Fruit fly (Drosophila melanogaster) whole organism, embryonic: Measurements from ENCODE around the gene CG16957.

ENCODE experiments used
- Antp ChIP-seq: fragments of 200-800 bp; sonication (Bioruptor generic); optimal IDR thresholded peaks from 3 replicates; lab custom pipeline; 2016; ENCODE audit warnings: missing biosample characterization, missing genetic modification characterization
- B-H1 ChIP-seq: fragments of 200-800 bp; sonication (Bioruptor generic); IDR thresholded peaks from 3 replicates; pipeline ENCODE4 v1.3.6; 2022; ENCODE audit warnings: missing biosample characterization, missing genetic modification characterization
- B-H2 ChIP-seq: fragments of 200-800 bp; sonication (Bioruptor generic); optimal IDR thresholded peaks from 2 replicates; lab custom pipeline; 2018; ENCODE audit warnings: missing biosample characterization, mild to moderate bottlenecking, missing genetic modification characterization
- CG10321 ChIP-seq: fragments of 200-800 bp; sonication (Bioruptor generic); IDR thresholded peaks from 2 replicates; pipeline ENCODE4 v1.3.6; 2022; ENCODE audit warnings: missing biosample characterization, missing genetic modification characterization
- CG10431 ChIP-seq: fragments of 200-800 bp; sonication (Bioruptor generic); optimal IDR thresholded peaks from 3 replicates; lab custom pipeline; 2018; ENCODE audit warnings: missing biosample characterization, mild to moderate bottlenecking, missing genetic modification characterization
- CG10543 ChIP-seq: fragments of 200-800 bp; sonication (Bioruptor generic); optimal IDR thresholded peaks from 3 replicates; lab custom pipeline; 2017; ENCODE audit warnings: missing biosample characterization, mild to moderate bottlenecking, missing genetic modification characterization, moderate library complexity
- CG11696 ChIP-seq: fragments of 200-800 bp; sonication (Bioruptor generic); IDR thresholded peaks from 2 replicates; pipeline ENCODE4 v1.3.6; 2022; ENCODE audit warnings: missing biosample characterization, missing genetic modification characterization
- CG14050 ChIP-seq: fragments of 200-800 bp; sonication (Bioruptor generic); IDR thresholded peaks from 3 replicates; pipeline ENCODE4 v1.3.6; 2022; ENCODE audit warnings: missing biosample characterization, missing genetic modification characterization
- CG14965 ChIP-seq: fragments of 200-800 bp; sonication (Bioruptor generic); optimal IDR thresholded peaks from 2 replicates; lab custom pipeline; 2016; ENCODE audit warnings: missing biosample characterization, missing genetic modification characterization, borderline replicate concordance
- CG15073 ChIP-seq: fragments of 200-800 bp; sonication (Bioruptor generic); optimal IDR thresholded peaks from 2 replicates; lab custom pipeline; 2016; ENCODE audit warnings: missing biosample characterization, missing genetic modification characterization
- CG18476 ChIP-seq: fragments of 200-800 bp; sonication (Bioruptor generic); optimal IDR thresholded peaks from 2 replicates; lab custom pipeline; 2016; ENCODE audit warnings: missing biosample characterization, mild to moderate bottlenecking, missing genetic modification characterization
- CG2116 ChIP-seq: fragments of 200-800 bp; sonication (Bioruptor generic); optimal IDR thresholded peaks from 3 replicates; lab custom pipeline; 2018; ENCODE audit warnings: missing biosample characterization, mild to moderate bottlenecking, missing genetic modification characterization
- CG2202 ChIP-seq: fragments of 200-800 bp; sonication (Bioruptor generic); optimal IDR thresholded peaks from 2 replicates; lab custom pipeline; 2018; ENCODE audit warnings: missing biosample characterization, mild to moderate bottlenecking, missing genetic modification characterization
- CG30020 ChIP-seq: fragments of 200-800 bp; optimal IDR thresholded peaks from 2 replicates; lab custom pipeline; 2019; ENCODE audit warnings: missing biosample characterization, mild to moderate bottlenecking, missing genetic modification characterization, moderate library complexity
- CG31388 ChIP-seq: fragments of 200-800 bp; sonication (Bioruptor generic); optimal IDR thresholded peaks from 2 replicates; lab custom pipeline; 2016; ENCODE audit warnings: missing biosample characterization, missing genetic modification characterization
- CG3163 ChIP-seq: fragments of 200-800 bp; sonication (Bioruptor generic); optimal IDR thresholded peaks from 3 replicates; lab custom pipeline; 2016; ENCODE audit warnings: missing biosample characterization, missing genetic modification characterization
- CG3281 ChIP-seq: fragments of 200-800 bp; sonication (Bioruptor generic); optimal IDR thresholded peaks from 3 replicates; lab custom pipeline; 2017; ENCODE audit warnings: missing biosample characterization, mild to moderate bottlenecking, missing genetic modification characterization
- CG34376 ChIP-seq: fragments of 200-800 bp; sonication (Bioruptor generic); optimal IDR thresholded peaks from 2 replicates; lab custom pipeline; 2018; ENCODE audit warnings: missing biosample characterization, mild to moderate bottlenecking, missing genetic modification characterization
- CG6272 ChIP-seq: fragments of 200-800 bp; sonication (Bioruptor generic); IDR thresholded peaks from 2 replicates; pipeline ENCODE4 v1.3.6; 2022; ENCODE audit warnings: missing biosample characterization, missing genetic modification characterization
- CG6765 ChIP-seq: fragments of 200-800 bp; sonication (Bioruptor generic); optimal IDR thresholded peaks from 3 replicates; lab custom pipeline; 2017; ENCODE audit warnings: missing biosample characterization, mild to moderate bottlenecking, missing genetic modification characterization
- CG7372 ChIP-seq: fragments of 200-800 bp; sonication (Bioruptor generic); IDR thresholded peaks from 2 replicates; pipeline ENCODE4 v1.3.6; 2022; ENCODE audit warnings: missing biosample characterization, missing genetic modification characterization
- CG8290 ChIP-seq, 3 experiments: fragments of 200-800 bp; sonication (Bioruptor generic); optimal IDR thresholded peaks; 2 replicates each; lab custom pipeline; 2016 to 2019; ENCODE audit warnings: missing biosample characterization in 3 of 3, missing genetic modification characterization in 3 of 3, mild to moderate bottlenecking in 2 of 3, moderate library complexity in 1 of 3
- CHES-1-like ChIP-seq: fragments of 200-800 bp; sonication (Bioruptor generic); optimal IDR thresholded peaks from 2 replicates; lab custom pipeline; 2016; ENCODE audit warnings: missing biosample characterization, missing genetic modification characterization
- CoRest ChIP-seq: fragments of 200-800 bp; sonication (Bioruptor generic); optimal IDR thresholded peaks from 3 replicates; lab custom pipeline; 2018; ENCODE audit warnings: missing biosample characterization, mild to moderate bottlenecking, missing genetic modification characterization, moderate library complexity
- CrebB ChIP-seq: fragments of 200-800 bp; sonication (Bioruptor generic); optimal IDR thresholded peaks from 3 replicates; lab custom pipeline; 2018; ENCODE audit warnings: missing biosample characterization, mild to moderate bottlenecking, missing genetic modification characterization
- E2f1 ChIP-seq: fragments of 200-800 bp; sonication (Bioruptor generic); IDR thresholded peaks from 2 replicates; pipeline ENCODE4 v1.3.6; 2022; ENCODE audit warnings: missing biosample characterization, missing genetic modification characterization
- Eip74EF ChIP-seq, 2 experiments: fragments of 200-800 bp in 1 of 2; fragments of >200 bp in 1 of 2; sonication (Bioruptor generic) in 1 of 2; optimal IDR thresholded peaks; 2 replicates each; lab custom pipeline; 2017 to 2019; ENCODE audit warnings: missing biosample characterization in 2 of 2, missing genetic modification characterization in 2 of 2, mild to moderate bottlenecking in 1 of 2, moderate library complexity in 1 of 2
- Fer3 ChIP-seq: fragments of 200-800 bp; sonication (Bioruptor generic); optimal IDR thresholded peaks from 2 replicates; lab custom pipeline; 2018; ENCODE audit warnings: missing biosample characterization, mild to moderate bottlenecking, missing genetic modification characterization, moderate library complexity
- HmgZ ChIP-seq: fragments of 200-800 bp; sonication (Bioruptor generic); optimal IDR thresholded peaks from 2 replicates; lab custom pipeline; 2018; ENCODE audit warnings: missing biosample characterization, mild to moderate bottlenecking, missing genetic modification characterization
- Jarid2 ChIP-seq: fragments of 200-800 bp; sonication (Bioruptor generic); optimal IDR thresholded peaks from 3 replicates; lab custom pipeline; 2017; ENCODE audit warnings: mild to moderate bottlenecking, missing biosample characterization, missing genetic modification reagents, missing genetic modification characterization
- MTF-1 ChIP-seq: fragments of 200-800 bp; sonication (Bioruptor generic); optimal IDR thresholded peaks from 2 replicates; lab custom pipeline; 2018; ENCODE audit warnings: missing biosample characterization, mild to moderate bottlenecking, missing genetic modification characterization, borderline replicate concordance
- Med ChIP-seq: fragments of 200-800 bp; sonication (Bioruptor generic); peaks from one replicate; lab custom pipeline; 2016; ENCODE audit warnings: missing biosample characterization, missing genetic modification characterization, mild to moderate bottlenecking, inconsistent platforms, moderate library complexity
- Poxn ChIP-seq: fragments of 200-800 bp; sonication (Bioruptor generic); IDR thresholded peaks from 2 replicates; pipeline ENCODE4 v1.3.6; 2022; ENCODE audit warnings: missing biosample characterization, missing genetic modification characterization
- Sry-β ChIP-seq: fragments of 200-800 bp; sonication (Bioruptor generic); optimal IDR thresholded peaks from 2 replicates; lab custom pipeline; 2018; ENCODE audit warnings: missing biosample characterization, mild to moderate bottlenecking, missing genetic modification characterization, moderate library complexity
- abd-A ChIP-seq: fragments of 200-800 bp; sonication (Bioruptor generic); optimal IDR thresholded peaks from 3 replicates; lab custom pipeline; 2019; ENCODE audit warnings: missing biosample characterization, mild to moderate bottlenecking, missing genetic modification characterization, moderate library complexity
- amos ChIP-seq: fragments of 200-800 bp; sonication (Bioruptor generic); IDR thresholded peaks from 2 replicates; pipeline ENCODE4 v1.3.6; 2022; ENCODE audit warnings: missing biosample characterization, missing genetic modification characterization; ENCODE audit not compliant: partially characterized antibody
- btn ChIP-seq: fragments of 200-800 bp; sonication (Bioruptor generic); optimal IDR thresholded peaks from 2 replicates; lab custom pipeline; 2016; ENCODE audit warnings: missing biosample characterization, missing genetic modification characterization
- cwo ChIP-seq: fragments of 200-800 bp; sonication (Bioruptor generic); optimal IDR thresholded peaks from 3 replicates; lab custom pipeline; 2017; ENCODE audit warnings: missing biosample characterization, missing genetic modification characterization, mild to moderate bottlenecking, moderate library complexity, missing genetic modification reagents
- dati ChIP-seq: fragments of 200-800 bp; sonication (Bioruptor generic); IDR thresholded peaks from 2 replicates; pipeline ENCODE4 v1.3.6; 2022; ENCODE audit warnings: missing biosample characterization, missing genetic modification characterization
- gem ChIP-seq: fragments of 200-800 bp; sonication (Bioruptor generic); optimal IDR thresholded peaks from 2 replicates; lab custom pipeline; 2019; ENCODE audit warnings: missing biosample characterization, mild to moderate bottlenecking, missing genetic modification characterization, moderate library complexity
- gsb ChIP-seq: fragments of 200-800 bp; sonication (Bioruptor generic); IDR thresholded peaks from 2 replicates; pipeline ENCODE4 v1.3.6; 2022; ENCODE audit warnings: missing biosample characterization, missing genetic modification characterization
- hth ChIP-seq: fragments of >200 bp; optimal IDR thresholded peaks from 2 replicates; lab custom pipeline; 2017; ENCODE audit warnings: inconsistent platforms
- odd ChIP-seq: fragments of 200-800 bp; sonication (Bioruptor generic); optimal IDR thresholded peaks from 2 replicates; lab custom pipeline; 2017; ENCODE audit warnings: missing biosample characterization, mild to moderate bottlenecking, missing genetic modification characterization
- pzg ChIP-seq: fragments of 200-800 bp; sonication (Bioruptor generic); optimal IDR thresholded peaks from 3 replicates; lab custom pipeline; 2018; ENCODE audit warnings: missing biosample characterization, mild to moderate bottlenecking, missing genetic modification characterization, moderate library complexity
- ranshi ChIP-seq: fragments of 200-800 bp; sonication (Bioruptor generic); IDR thresholded peaks from 2 replicates; pipeline ENCODE4 v1.3.6; 2022; ENCODE audit warnings: missing biosample characterization, missing genetic modification characterization
- sima ChIP-seq: fragments of 200-800 bp; sonication (Bioruptor generic); optimal IDR thresholded peaks from 2 replicates; lab custom pipeline; 2016; ENCODE audit warnings: missing biosample characterization, missing genetic modification characterization
- sisA ChIP-seq: fragments of 200-800 bp; sonication (Bioruptor generic); IDR thresholded peaks from 2 replicates; pipeline ENCODE4 v1.3.6; 2022; ENCODE audit warnings: missing biosample characterization, missing genetic modification characterization
- sr ChIP-seq: fragments of 200-800 bp; sonication (Bioruptor generic); IDR thresholded peaks from 3 replicates; pipeline ENCODE4 v1.3.6; 2022; ENCODE audit warnings: missing biosample characterization, missing genetic modification characterization
- trem ChIP-seq: fragments of 200-800 bp; optimal IDR thresholded peaks from 3 replicates; lab custom pipeline; 2019; ENCODE audit warnings: missing biosample characterization, mild to moderate bottlenecking, missing genetic modification characterization, moderate library complexity
- vfl ChIP-seq: fragments of 200-800 bp; sonication (Bioruptor generic); optimal IDR thresholded peaks from 2 replicates; lab custom pipeline; 2016; ENCODE audit warnings: missing biosample characterization, missing genetic modification characterization

CG16957 gene

dm6 chr2L:13366109-13366747 lies 29.8 kb downstream of the CG16957 start, which contains the start of the genes Nnp-1 and Grx3 (continued):
- TF ChIP-seq CrebB (tag; lab: Kevin White, UChicago) (no peak), CG3281 (GFP tag; lab: Kevin White, UChicago) (no peak), Jarid2 (GFP tag; lab: Kevin White, UChicago) (no peak), gsb (GFP tag; lab: Robert Waterston, UW) (no peak), CoRest (peak; percentile 79), MTF-1 (no peak), CG30020 (tag; lab: Kevin White, UChicago) (peak; percentile 65), CG18476 (no peak), hth (lab: Kevin White, UChicago) (no peak), B-H1 (GFP tag; lab: Robert Waterston, UW) (no peak), sr (no peak), sisA (peak; percentile 19; the same call in 1 of the 2 replicates), CG10321 (no peak), btn (no peak), CG3163 (no peak), pzg (GFP tag; lab: Kevin White, UChicago) (peak; percentile 49), ranshi (GFP tag; lab: Robert Waterston, UW) (no peak; the same call in 1 of the 2 replicates), CG31388 (no peak), CG11696 (no peak), amos (GFP tag; lab: Robert Waterston, UW) (no peak), odd (GFP tag; lab: Kevin White, UChicago) (no peak), Fer3 (tag; lab: Kevin White, UChicago) (no peak), dati (GFP tag; lab: Robert Waterston, UW) (no peak), CG6765 (no peak), cwo (GFP tag; lab: Kevin White, UChicago) (peak; percentile 98), CG14050 (GFP tag; lab: Robert Waterston, UW) (no peak), CHES-1-like (GFP tag; lab: Kevin White, UChicago) (no peak), CG8290 (GFP tag; optimal IDR thresholded peaks at IDR 0.05; lab: Kevin White, UChicago) (no peak), CG8290 (tag; optimal IDR thresholded peaks at IDR 0.05; lab: Kevin White, UChicago) (no peak), HmgZ (peak; percentile 52), gem (tag; lab: Kevin White, UChicago) (no peak), Med (GFP tag; lab: Kevin White, UChicago) (peak; percentile 81), Eip74EF (GFP tag; optimal IDR thresholded peaks at IDR 0.05; lab: Kevin White, UChicago) (no peak), trem (tag; lab: Kevin White, UChicago) (peak; percentile 75), CG7372 (GFP tag; lab: Robert Waterston, UW) (no peak), CG15073 (GFP tag; lab: Kevin White, UChicago) (no peak), CG34376 (GFP tag; lab: Kevin White, UChicago) (no peak), CG2202 (tag; lab: Kevin White, UChicago) (no peak), Antp (GFP tag; lab: Kevin White, UChicago) (no peak), CG14965 (no peak), Sry-β (GFP tag; lab: Kevin White, UChicago) (peak; percentile 92), CG6272 (GFP tag; lab: Robert Waterston, UW) (no peak), CG2116 (GFP tag; lab: Kevin White, UChicago) (peak; percentile 54), CG10543 (GFP tag; lab: Kevin White, UChicago) (peak; percentile 82), vfl (GFP tag; lab: Kevin White, UChicago) (no peak), Poxn (GFP tag; lab: Robert Waterston, UW) (no peak), CG10431 (GFP tag; lab: Kevin White, UChicago) (no peak), abd-A (no peak), B-H2 (GFP tag; lab: Kevin White, UChicago) (peak; percentile 73), E2f1 (0 out of 2 replicates have a peak, but pooled peaks have one; percentile 24), sima (no peak)
